Fruit fly (Drosophila melanogaster) whole organism, embryonic: Measurements from ENCODE around the gene abo.

Source experiments
- ATbp ChIP-seq: fragments of 200-800 bp; sonication (Bioruptor generic); optimal IDR thresholded peaks from 2 replicates; lab custom pipeline; 2017; ENCODE audit warnings: missing biosample characterization, mild to moderate bottlenecking, missing genetic modification characterization, missing genetic modification reagents
- CG10959 ChIP-seq: fragments of 200-800 bp; sonication (Bioruptor generic); IDR thresholded peaks from 2 replicates; pipeline ENCODE4 v1.3.6; 2022; ENCODE audit warnings: missing biosample characterization, missing genetic modification characterization
- CG11093 ChIP-seq: fragments of 200-800 bp; sonication (Bioruptor generic); IDR thresholded peaks from 3 replicates; pipeline ENCODE4 v1.3.6; 2022; ENCODE audit warnings: missing biosample characterization, missing genetic modification characterization
- CG12104 ChIP-seq: fragments of 200-800 bp; sonication (Bioruptor generic); optimal IDR thresholded peaks from 3 replicates; lab custom pipeline; 2016; ENCODE audit warnings: missing biosample characterization, missing genetic modification characterization
- CG14441 ChIP-seq: fragments of 200-800 bp; sonication (Bioruptor generic); IDR thresholded peaks from 2 replicates; pipeline ENCODE4 v1.3.6; 2022; ENCODE audit warnings: missing biosample characterization, missing genetic modification characterization
- CG14860 ChIP-seq: fragments of 200-800 bp; sonication (Bioruptor generic); IDR thresholded peaks from 3 replicates; pipeline ENCODE4 v1.3.6; 2022; ENCODE audit warnings: missing biosample characterization, missing genetic modification characterization; ENCODE audit not compliant: partially characterized antibody
- CG15269 ChIP-seq: fragments of 200-800 bp; sonication (Bioruptor generic); optimal IDR thresholded peaks from 2 replicates; lab custom pipeline; 2018; ENCODE audit warnings: missing biosample characterization, mild to moderate bottlenecking, missing genetic modification characterization, moderate library complexity
- CG15601 ChIP-seq: fragments of 200-800 bp; sonication (Bioruptor generic); optimal IDR thresholded peaks from 3 replicates; lab custom pipeline; 2019; ENCODE audit warnings: missing biosample characterization, mild to moderate bottlenecking, missing genetic modification characterization, moderate library complexity
- CG16813 ChIP-seq: fragments of 200-800 bp; sonication (Bioruptor generic); IDR thresholded peaks from 3 replicates; pipeline ENCODE4 v1.3.6; 2022; ENCODE audit warnings: missing biosample characterization, missing genetic modification characterization; ENCODE audit not compliant: partially characterized antibody
- CG17829 ChIP-seq: fragments of 200-800 bp; optimal IDR thresholded peaks from 2 replicates; lab custom pipeline; 2019; ENCODE audit warnings: missing biosample characterization, mild to moderate bottlenecking, missing genetic modification characterization, moderate library complexity
- CG2116 ChIP-seq: fragments of 200-800 bp; sonication (Bioruptor generic); optimal IDR thresholded peaks from 3 replicates; lab custom pipeline; 2018; ENCODE audit warnings: missing biosample characterization, mild to moderate bottlenecking, missing genetic modification characterization
- CG2199 ChIP-seq: fragments of 200-800 bp; sonication (Bioruptor generic); IDR thresholded peaks from 3 replicates; pipeline ENCODE4 v1.3.6; 2022; ENCODE audit warnings: missing biosample characterization, missing genetic modification characterization
- CG2202 ChIP-seq: fragments of 200-800 bp; sonication (Bioruptor generic); optimal IDR thresholded peaks from 2 replicates; lab custom pipeline; 2018; ENCODE audit warnings: missing biosample characterization, mild to moderate bottlenecking, missing genetic modification characterization
- CG31388 ChIP-seq: fragments of 200-800 bp; sonication (Bioruptor generic); optimal IDR thresholded peaks from 2 replicates; lab custom pipeline; 2016; ENCODE audit warnings: missing biosample characterization, missing genetic modification characterization
- CG31441 ChIP-seq: fragments of 200-800 bp; sonication (Bioruptor generic); IDR thresholded peaks from 2 replicates; pipeline ENCODE4 v1.3.6; 2022; ENCODE audit warnings: missing biosample characterization, missing genetic modification characterization
- CG32772 ChIP-seq: fragments of 200-800 bp; sonication (Bioruptor generic); IDR thresholded peaks from 2 replicates; pipeline ENCODE4 v1.3.6; 2022; ENCODE audit warnings: missing biosample characterization, missing genetic modification characterization
- CG4404 ChIP-seq: fragments of 200-800 bp; sonication (Bioruptor generic); IDR thresholded peaks from 2 replicates; pipeline ENCODE4 v1.3.6; 2022; ENCODE audit warnings: missing biosample characterization, missing genetic modification characterization
- CG4424 ChIP-seq: fragments of 200-800 bp; sonication (Bioruptor generic); optimal IDR thresholded peaks from 3 replicates; lab custom pipeline; 2016; ENCODE audit warnings: missing biosample characterization, missing genetic modification characterization
- CG8281 ChIP-seq: fragments of 200-800 bp; sonication (Bioruptor generic); optimal IDR thresholded peaks from 2 replicates; lab custom pipeline; 2018; ENCODE audit warnings: missing biosample characterization, mild to moderate bottlenecking, missing genetic modification characterization, moderate library complexity
- CG9727 ChIP-seq: fragments of 200-800 bp; sonication (Bioruptor generic); optimal IDR thresholded peaks from 3 replicates; lab custom pipeline; 2017; ENCODE audit warnings: missing biosample characterization, mild to moderate bottlenecking, missing genetic modification characterization
- CG9932 ChIP-seq: fragments of 200-800 bp; sonication (Bioruptor generic); IDR thresholded peaks from 2 replicates; pipeline ENCODE4 v1.3.6; 2022; ENCODE audit warnings: missing biosample characterization, missing genetic modification characterization
- CrebB ChIP-seq: fragments of 200-800 bp; sonication (Bioruptor generic); optimal IDR thresholded peaks from 3 replicates; lab custom pipeline; 2018; ENCODE audit warnings: missing biosample characterization, mild to moderate bottlenecking, missing genetic modification characterization
- Dip2 ChIP-seq: fragments of 200-800 bp; sonication (Bioruptor generic); IDR thresholded peaks from 2 replicates; pipeline ENCODE4 v1.3.6; 2022; ENCODE audit warnings: missing biosample characterization, missing genetic modification characterization
- Drgx ChIP-seq: fragments of 200-800 bp; sonication (Bioruptor generic); IDR thresholded peaks from 2 replicates; pipeline ENCODE4 v1.3.6; 2022; ENCODE audit warnings: missing biosample characterization, missing genetic modification characterization
- Elba2 ChIP-seq: fragments of 200-800 bp; sonication (Bioruptor generic); optimal IDR thresholded peaks from 3 replicates; lab custom pipeline; 2016; ENCODE audit warnings: missing biosample characterization, missing genetic modification characterization
- HLHmδ ChIP-seq: fragments of 200-800 bp; sonication (Bioruptor generic); optimal IDR thresholded peaks from 2 replicates; lab custom pipeline; 2018; ENCODE audit warnings: missing biosample characterization, mild to moderate bottlenecking, missing genetic modification characterization, moderate library complexity
- Hand ChIP-seq: fragments of 200-800 bp; sonication (Bioruptor generic); optimal IDR thresholded peaks from 2 replicates; lab custom pipeline; 2017; ENCODE audit warnings: mild to moderate bottlenecking, missing biosample characterization, missing genetic modification reagents, missing genetic modification characterization
- Hmr ChIP-seq: fragments of 200-800 bp; sonication (Bioruptor generic); optimal IDR thresholded peaks from 3 replicates; lab custom pipeline; 2017; ENCODE audit warnings: mild to moderate bottlenecking, missing biosample characterization, missing genetic modification reagents, missing genetic modification characterization
- Jarid2 ChIP-seq: fragments of 200-800 bp; sonication (Bioruptor generic); optimal IDR thresholded peaks from 3 replicates; lab custom pipeline; 2017; ENCODE audit warnings: mild to moderate bottlenecking, missing biosample characterization, missing genetic modification reagents, missing genetic modification characterization
- Max ChIP-seq: fragments of 200-800 bp; sonication (Bioruptor generic); optimal IDR thresholded peaks from 2 replicates; lab custom pipeline; 2016; ENCODE audit warnings: missing biosample characterization, mild to moderate bottlenecking, missing genetic modification characterization
- Optix ChIP-seq: fragments of 200-800 bp; sonication (Bioruptor generic); IDR thresholded peaks from 3 replicates; pipeline ENCODE4 v1.3.6; 2022; ENCODE audit warnings: missing biosample characterization, missing genetic modification characterization
- al ChIP-seq: fragments of 200-800 bp; sonication (Bioruptor generic); IDR thresholded peaks from 2 replicates; pipeline ENCODE4 v1.3.6; 2022; ENCODE audit warnings: missing biosample characterization, missing genetic modification characterization
- ato ChIP-seq: fragments of 200-800 bp; sonication (Bioruptor generic); IDR thresholded peaks from 2 replicates; pipeline ENCODE4 v1.3.6; 2022; ENCODE audit warnings: missing biosample characterization, missing genetic modification characterization; ENCODE audit not compliant: partially characterized antibody
- bab2 ChIP-seq: fragments of 200-800 bp; sonication (Bioruptor generic); optimal IDR thresholded peaks from 2 replicates; lab custom pipeline; 2016; ENCODE audit warnings: missing biosample characterization, missing genetic modification characterization
- cas ChIP-seq: fragments of 200-800 bp; sonication (Bioruptor generic); IDR thresholded peaks from 2 replicates; pipeline ENCODE4 v1.3.6; 2022; ENCODE audit warnings: missing biosample characterization, missing genetic modification characterization
- chif ChIP-seq, 2 experiments: fragments of 200-800 bp; sonication (Bioruptor generic); optimal IDR thresholded peaks; 3 replicates each; lab custom pipeline; 2016; ENCODE audit warnings: missing biosample characterization in 2 of 2, missing genetic modification characterization in 2 of 2
- dmrt11E ChIP-seq: fragments of 200-800 bp; sonication (Bioruptor generic); optimal IDR thresholded peaks from 3 replicates; lab custom pipeline; 2018; ENCODE audit warnings: missing biosample characterization, mild to moderate bottlenecking, missing genetic modification characterization, moderate library complexity
- fd102C ChIP-seq: fragments of 200-800 bp; sonication (Bioruptor generic); optimal IDR thresholded peaks from 2 replicates; lab custom pipeline; 2018; ENCODE audit warnings: missing biosample characterization, mild to moderate bottlenecking, missing genetic modification characterization, moderate library complexity
- grn ChIP-seq: fragments of 200-800 bp; sonication (Bioruptor generic); optimal IDR thresholded peaks from 3 replicates; lab custom pipeline; 2017; ENCODE audit warnings: missing biosample characterization, missing genetic modification characterization
- lbe ChIP-seq: fragments of 200-800 bp; sonication (Bioruptor generic); optimal IDR thresholded peaks from 2 replicates; lab custom pipeline; 2016; ENCODE audit warnings: missing biosample characterization, mild to moderate bottlenecking, missing genetic modification characterization
- pb ChIP-seq: fragments of 200-800 bp; sonication (Bioruptor generic); optimal IDR thresholded peaks from 3 replicates; lab custom pipeline; 2016; ENCODE audit warnings: missing biosample characterization, missing genetic modification characterization
- phol ChIP-seq: fragments of 200-800 bp; sonication (Bioruptor generic); optimal IDR thresholded peaks from 3 replicates; lab custom pipeline; 2018; ENCODE audit warnings: missing biosample characterization, mild to moderate bottlenecking, missing genetic modification characterization, moderate library complexity
- pzg ChIP-seq: fragments of 200-800 bp; sonication (Bioruptor generic); optimal IDR thresholded peaks from 3 replicates; lab custom pipeline; 2018; ENCODE audit warnings: missing biosample characterization, mild to moderate bottlenecking, missing genetic modification characterization, moderate library complexity
- sens-2 ChIP-seq: fragments of 200-800 bp; sonication (Bioruptor generic); IDR thresholded peaks from 2 replicates; pipeline ENCODE4 v1.3.6; 2022; ENCODE audit warnings: missing biosample characterization, missing genetic modification characterization
- ttk ChIP-seq: fragments of 200-800 bp; sonication (Bioruptor generic); IDR thresholded peaks from 2 replicates; pipeline ENCODE4 v2.1.2; 2022; ENCODE audit warnings: missing biosample characterization, missing genetic modification characterization
- unc-4 ChIP-seq: fragments of 200-800 bp; sonication (Bioruptor generic); IDR thresholded peaks from 2 replicates; pipeline ENCODE4 v1.3.6; 2022; ENCODE audit warnings: missing biosample characterization, missing genetic modification characterization; ENCODE audit not compliant: partially characterized antibody
- zf30C ChIP-seq: fragments of 200-800 bp; sonication (Bioruptor generic); optimal IDR thresholded peaks from 3 replicates; lab custom pipeline; 2018; ENCODE audit warnings: missing biosample characterization, mild to moderate bottlenecking, missing genetic modification characterization

Gene abo

dm6 chr2L:11003925-11004673 lies 29.0 kb upstream of the abo start, which contains the start of gene RpL9 (continued):
- TF ChIP-seq zf30C (GFP tag; lab: Kevin White, UChicago) (peak; percentile 37), sens-2 (GFP tag; lab: Robert Waterston, UW) (peak; percentile 84), Hand (GFP tag; lab: Kevin White, UChicago) (no peak), ttk (GFP tag; lab: Robert Waterston, UW) (no peak), Hmr (GFP tag; lab: Kevin White, UChicago) (no peak), CrebB (tag; lab: Kevin White, UChicago) (peak; percentile 84), CG14441 (GFP tag; lab: Robert Waterston, UW) (no peak; the same call in 1 of the 2 replicates), dmrt11E (tag; lab: Kevin White, UChicago) (peak; percentile 49), CG15601 (tag; lab: Kevin White, UChicago) (peak; percentile 53), fd102C (GFP tag; lab: Kevin White, UChicago) (peak; percentile 33), HLHmδ (GFP tag; lab: Kevin White, UChicago) (peak; percentile 79), Optix (GFP tag; lab: Robert Waterston, UW) (no peak), CG8281 (tag; lab: Kevin White, UChicago) (peak; percentile 50), bab2 (GFP tag; lab: Kevin White, UChicago) (peak; percentile 16), lbe (GFP tag; lab: Kevin White, UChicago) (no peak), CG10959 (no peak; the same call in 1 of the 2 replicates), CG11093 (GFP tag; lab: Robert Waterston, UW) (no peak), CG9727 (GFP tag; lab: Kevin White, UChicago) (peak; percentile 82), CG2116 (GFP tag; lab: Kevin White, UChicago) (peak; percentile 69), CG9932 (GFP tag; lab: Robert Waterston, UW) (no peak), phol (peak; percentile 61), CG2202 (peak; percentile 67), Dip2 (no peak), CG17829 (tag; lab: Kevin White, UChicago) (peak; percentile 58), unc-4 (no peak), pb (GFP tag; lab: Kevin White, UChicago) (peak; percentile 48), cas (peak; percentile 25; the same call in 1 of the 2 replicates), Jarid2 (no peak), CG15269 (tag; lab: Kevin White, UChicago) (no peak), CG16813 (no peak), CG31441 (GFP tag; lab: Robert Waterston, UW) (no peak; the same call in none of the 2 replicates), CG4424 (GFP tag; lab: Kevin White, UChicago) (peak; percentile 54), grn (GFP tag; lab: Kevin White, UChicago) (no peak), CG31388 (GFP tag; lab: Kevin White, UChicago) (no peak), Max (peak; percentile 74), Drgx (GFP tag; lab: Robert Waterston, UW) (no peak), Elba2 (GFP tag; lab: Kevin White, UChicago) (peak; percentile 51), CG32772 (GFP tag; lab: Robert Waterston, UW) (no peak), ATbp (no peak), ato (GFP tag; lab: Robert Waterston, UW) (no peak), chif (GFP tag; optimal IDR thresholded peaks at IDR 0.05; lab: Kevin White, UChicago) (peak in 1 of 2 experiments; percentile 28), CG4404 (GFP tag; lab: Robert Waterston, UW) (no peak), pzg (GFP tag; lab: Kevin White, UChicago) (peak; percentile 51), CG14860 (GFP tag; lab: Robert Waterston, UW) (no peak), CG2199 (GFP tag; lab: Robert Waterston, UW) (0 out of 3 replicates have a peak, but pooled peaks have one; percentile 54), CG12104 (peak; percentile 68), al (GFP tag; lab: Robert Waterston, UW) (no peak; the same call in 1 of the 2 replicates)
